Worm (Caenorhabditis elegans) whole organism, L3 larva: ENCODE data around the gene T23F6.2.

Experiments
- aly-2 ChIP-seq: fragments of 150-350 bp; optimal IDR thresholded peaks from 2 replicates; lab custom pipeline; 2014; ENCODE audit warnings: missing biosample characterization, missing genetic modification characterization
- ceh-28 ChIP-seq: fragments of 150-350 bp; optimal IDR thresholded peaks from 2 replicates; lab custom pipeline; 2014; ENCODE audit warnings: missing biosample characterization, missing genetic modification reagents, missing genetic modification characterization
- ceh-82 ChIP-seq: fragments of 150-350 bp; optimal IDR thresholded peaks from 2 replicates; lab custom pipeline; 2014; ENCODE audit warnings: missing biosample characterization, missing genetic modification characterization
- elt-1 ChIP-seq: fragments of 150-350 bp; optimal IDR thresholded peaks from 2 replicates; lab custom pipeline; 2014; ENCODE audit warnings: missing biosample characterization, missing genetic modification characterization
- fkh-10 ChIP-seq: sonication (generic microtip); optimal IDR thresholded peaks from 2 replicates; lab custom pipeline; 2017; ENCODE audit warnings: missing biosample characterization, missing genetic modification reagents, missing genetic modification characterization
- mml-1 ChIP-seq: fragments of 150-350 bp; sonication (generic microtip); optimal IDR thresholded peaks from 3 replicates; lab custom pipeline; 2014; ENCODE audit warnings: missing biosample characterization, missing genetic modification characterization
- nhr-11 ChIP-seq: fragments of 150-350 bp; optimal IDR thresholded peaks from 2 replicates; lab custom pipeline; 2014; ENCODE audit warnings: missing biosample characterization, missing genetic modification characterization
- nhr-12 ChIP-seq: fragments of 150-350 bp; optimal IDR thresholded peaks from 2 replicates; lab custom pipeline; 2014; ENCODE audit warnings: missing biosample characterization, missing genetic modification characterization
- nhr-23 ChIP-seq: fragments of 150-350 bp; optimal IDR thresholded peaks from 2 replicates; lab custom pipeline; 2014; ENCODE audit warnings: missing biosample characterization, missing genetic modification reagents, missing genetic modification characterization
- nhr-237 ChIP-seq: fragments of 150-350 bp; optimal IDR thresholded peaks from 2 replicates; lab custom pipeline; 2014; ENCODE audit warnings: missing biosample characterization, missing genetic modification characterization
- nhr-25 ChIP-seq: sonication (generic microtip); optimal IDR thresholded peaks from 2 replicates; lab custom pipeline; 2017; ENCODE audit warnings: missing biosample characterization, missing genetic modification characterization
- skn-1 ChIP-seq: fragments of 150-350 bp; optimal IDR thresholded peaks from 2 replicates; lab custom pipeline; 2014; ENCODE audit warnings: missing biosample characterization, missing genetic modification characterization
- unc-62 ChIP-seq: fragments of 150-350 bp; sonication (generic microtip); optimal IDR thresholded peaks from 4 replicates; lab custom pipeline; 2014; ENCODE audit warnings: missing biosample characterization, missing genetic modification reagents, missing genetic modification characterization

ce11 chrIV:12715947-12716382 lies 5.2 kb upstream of the T23F6.2 start:
- TF ChIP-seq ceh-28 (peak; percentile 36), ceh-82 (tag; lab: Kevin White, UChicago) (no peak), fkh-10 (no peak), nhr-12 (no peak), skn-1 (tag; lab: Kevin White, UChicago) (no peak), unc-62 (GFP tag; lab: Kevin White, UChicago) (no peak), nhr-237 (no peak), nhr-23 (peak; percentile 68), mml-1 (tag; lab: Kevin White, UChicago) (no peak), aly-2 (tag; lab: Kevin White, UChicago) (no peak), nhr-25 (tag; lab: Kevin White, UChicago) (peak; percentile 85), elt-1 (tag; lab: Kevin White, UChicago) (no peak), nhr-11 (tag; lab: Kevin White, UChicago) (no peak)
